Fruit fly (Drosophila melanogaster) whole organism, adult: Measurements from ENCODE around the gene CG4364.
A peak's percentile ranks its signal among the peaks of the same experiment; 100 is the strongest.

Source experiments
- CG11617 ChIP-seq: fragments of 200-800 bp; sonication (Bioruptor generic); optimal IDR thresholded peaks from 2 replicates; lab custom pipeline; 2017; ENCODE audit warnings: mild to moderate bottlenecking, missing biosample characterization, missing genetic modification reagents, missing genetic modification characterization
- CG12768 ChIP-seq: fragments of 200-800 bp; sonication (Bioruptor generic); optimal IDR thresholded peaks from 2 replicates; lab custom pipeline; 2017; ENCODE audit warnings: missing biosample characterization, missing genetic modification characterization, mild to moderate bottlenecking, moderate library complexity, missing genetic modification reagents
- CG14711 ChIP-seq: fragments of 200-800 bp; sonication (Bioruptor generic); optimal IDR thresholded peaks from 2 replicates; lab custom pipeline; 2018; ENCODE audit warnings: missing biosample characterization, mild to moderate bottlenecking, missing genetic modification characterization, moderate library complexity
- CG1620 ChIP-seq: fragments of 200-800 bp; sonication (Bioruptor generic); optimal IDR thresholded peaks from 2 replicates; lab custom pipeline; 2016; ENCODE audit warnings: missing biosample characterization, missing genetic modification characterization
- CG33017 ChIP-seq: fragments of 200-800 bp; sonication (Bioruptor generic); optimal IDR thresholded peaks from 2 replicates; lab custom pipeline; 2018; ENCODE audit warnings: missing biosample characterization, mild to moderate bottlenecking, missing genetic modification characterization, moderate library complexity
- CG5204 ChIP-seq: fragments of 200-800 bp; sonication (Bioruptor generic); optimal IDR thresholded peaks from 2 replicates; lab custom pipeline; 2016; ENCODE audit warnings: missing biosample characterization, missing genetic modification characterization
- CG7045 ChIP-seq: fragments of 200-800 bp; sonication (Bioruptor generic); optimal IDR thresholded peaks from 2 replicates; lab custom pipeline; 2017; ENCODE audit warnings: missing biosample characterization, mild to moderate bottlenecking, missing genetic modification characterization
- CG7101 ChIP-seq: fragments of 200-800 bp; sonication (Bioruptor generic); optimal IDR thresholded peaks from 2 replicates; lab custom pipeline; 2018; ENCODE audit warnings: missing biosample characterization, mild to moderate bottlenecking, missing genetic modification characterization, moderate library complexity
- Clk ChIP-seq: fragments of 200-800 bp; sonication (Bioruptor generic); optimal IDR thresholded peaks from 2 replicates; lab custom pipeline; 2017; ENCODE audit warnings: missing biosample characterization, missing genetic modification characterization
- Crg-1 ChIP-seq: fragments of 200-800 bp; sonication (Bioruptor generic); optimal IDR thresholded peaks from 2 replicates; lab custom pipeline; 2016; ENCODE audit warnings: missing biosample characterization, missing genetic modification characterization
- Hr96 ChIP-seq: fragments of 200-800 bp; sonication (Bioruptor generic); optimal IDR thresholded peaks from 2 replicates; lab custom pipeline; 2016; ENCODE audit warnings: missing biosample characterization, missing genetic modification characterization
- Mnt ChIP-seq: fragments of 200-800 bp; sonication (Bioruptor generic); optimal IDR thresholded peaks from 2 replicates; lab custom pipeline; 2016; ENCODE audit warnings: missing biosample characterization, mild to moderate bottlenecking, missing genetic modification characterization
- bab1 ChIP-seq: fragments of 200-800 bp; sonication (Bioruptor generic); optimal IDR thresholded peaks from 3 replicates; lab custom pipeline; 2019; ENCODE audit warnings: missing biosample characterization, mild to moderate bottlenecking, missing genetic modification characterization, moderate library complexity
- cic ChIP-seq: fragments of 200-800 bp; sonication (Bioruptor generic); optimal IDR thresholded peaks from 2 replicates; lab custom pipeline; 2017; ENCODE audit warnings: missing biosample characterization, mild to moderate bottlenecking, missing genetic modification characterization, moderate library complexity
- cnc ChIP-seq, 2 experiments: fragments of >200 bp; optimal IDR thresholded peaks; 2 replicates each; lab custom pipeline; 2017
- kay ChIP-seq: fragments of 200-800 bp; sonication (Bioruptor generic); peaks from one replicate; lab custom pipeline; 2016; ENCODE audit warnings: missing biosample characterization, missing genetic modification characterization, borderline replicate concordance
- ovo ChIP-seq: fragments of 200-800 bp; sonication (Bioruptor generic); optimal IDR thresholded peaks from 2 replicates; lab custom pipeline; 2016; ENCODE audit warnings: missing biosample characterization, missing genetic modification characterization
- pad ChIP-seq: fragments of 200-800 bp; sonication (Bioruptor generic); optimal IDR thresholded peaks from 3 replicates; lab custom pipeline; 2017; ENCODE audit warnings: missing biosample characterization, missing genetic modification characterization, mild to moderate bottlenecking, moderate library complexity, missing genetic modification reagents
- tj ChIP-seq: fragments of 200-800 bp; sonication (Bioruptor generic); optimal IDR thresholded peaks from 3 replicates; lab custom pipeline; 2017; ENCODE audit warnings: missing biosample characterization, mild to moderate bottlenecking, missing genetic modification characterization, moderate library complexity
- toe ChIP-seq: fragments of 200-800 bp; sonication (Bioruptor generic); optimal IDR thresholded peaks from 2 replicates; lab custom pipeline; 2016; ENCODE audit warnings: missing biosample characterization, missing genetic modification characterization

The CG4364 gene

DNA sequence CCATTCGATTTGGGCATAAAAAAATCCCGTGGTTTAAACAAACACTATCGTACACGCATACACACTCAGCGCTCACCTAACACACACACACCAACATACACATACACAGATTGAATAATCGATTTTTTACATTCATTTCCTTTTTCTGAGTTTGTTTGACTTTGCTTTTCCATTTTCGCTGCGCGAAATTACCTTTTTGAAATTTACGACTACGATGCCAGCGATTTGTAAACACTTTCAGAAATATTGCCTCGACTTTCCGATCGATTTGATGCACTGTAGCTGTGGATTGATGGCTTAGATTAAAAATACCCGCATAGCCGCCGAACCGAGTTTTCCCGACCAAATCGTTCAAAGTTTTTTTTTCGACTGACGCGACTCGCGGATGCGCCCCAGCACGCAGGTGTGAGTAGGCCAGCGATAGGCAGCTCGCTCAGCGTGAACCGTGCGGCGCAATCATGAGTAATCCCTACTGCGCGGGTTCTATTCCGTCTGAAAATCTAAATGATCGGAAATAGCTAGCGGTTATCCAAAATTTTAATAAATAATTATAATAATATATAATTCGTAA, 12.1 kb downstream of the CG4364 start, which contains the start of gene Pka-C1:
Gene Pka-C1, minus strand, starts transcription at position 375 of the 571 bp plus-strand sequence.
- TF ChIP-seq CG14711 (tag; lab: Kevin White, UChicago) (peak; percentile 25), CG11617 (GFP tag; lab: Kevin White, UChicago) (no peak), CG33017 (peak; percentile 16), Hr96 (no peak), Clk (no peak), pad (GFP tag; lab: Kevin White, UChicago) (no peak), CG1620 (GFP tag; lab: Kevin White, UChicago) (peak; percentile 8), Mnt (no peak), toe (GFP tag; lab: Kevin White, UChicago) (no peak), tj (GFP tag; lab: Kevin White, UChicago) (no peak), Crg-1 (GFP tag; lab: Kevin White, UChicago) (no peak), CG7101 (tag; lab: Kevin White, UChicago) (peak; percentile 43), CG7045 (GFP tag; lab: Kevin White, UChicago) (no peak), CG12768 (GFP tag; lab: Kevin White, UChicago) (peak; percentile 59), cic (GFP tag; lab: Kevin White, UChicago) (no peak), ovo (GFP tag; lab: Kevin White, UChicago) (peak; percentile 38), kay (GFP tag; lab: Kevin White, UChicago) (no peak)

DNA sequence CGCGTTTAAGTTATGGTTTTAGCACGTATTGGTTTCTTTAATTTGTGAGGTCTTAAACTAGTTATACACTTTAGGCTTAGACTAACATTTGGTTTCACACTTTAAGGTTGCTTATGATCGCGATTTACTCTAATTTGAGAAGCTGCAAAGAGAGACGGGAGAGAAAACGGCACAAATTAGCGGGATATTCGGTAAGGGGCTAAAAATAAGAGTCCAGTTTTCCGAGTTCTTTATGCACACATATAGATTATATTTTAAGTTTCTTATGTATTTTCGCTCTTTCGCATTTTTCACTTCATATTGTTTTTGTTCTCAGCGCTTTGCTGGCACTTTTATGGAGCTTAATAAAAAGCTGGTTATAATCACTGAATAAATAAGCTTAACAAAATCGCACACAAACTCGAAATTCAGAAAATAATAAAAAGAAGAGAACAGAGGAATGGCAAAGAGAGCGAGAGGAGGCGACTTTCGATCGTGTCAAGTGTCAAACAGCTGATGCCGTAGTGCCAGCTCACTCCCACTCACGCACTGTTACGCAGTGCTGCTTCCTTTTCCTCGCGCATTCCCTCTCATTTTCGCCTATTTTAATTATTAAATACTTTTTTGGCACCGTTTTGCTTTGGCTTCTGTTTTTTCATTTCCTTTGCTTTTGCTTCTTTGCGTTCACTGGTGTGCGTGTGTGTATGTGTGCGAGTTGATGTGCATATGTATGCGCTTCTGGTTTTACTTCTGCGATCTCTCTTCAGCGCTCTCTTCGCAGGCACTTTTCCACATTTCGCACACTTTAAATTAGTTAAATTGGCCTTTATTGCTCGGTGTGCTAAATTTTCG, 12.8 kb downstream of the CG4364 start:
- TF ChIP-seq Mnt (no peak), kay (GFP tag; lab: Kevin White, UChicago) (no peak), CG33017 (peak; percentile 14), CG5204 (GFP tag; lab: Kevin White, UChicago) (no peak), toe (GFP tag; lab: Kevin White, UChicago) (no peak), pad (GFP tag; lab: Kevin White, UChicago) (peak; percentile 77), CG7101 (tag; lab: Kevin White, UChicago) (no peak), Hr96 (peak; percentile 31), cnc (optimal IDR thresholded peaks at IDR 0.05; lab: Kevin White, UChicago) (no peak), cic (GFP tag; lab: Kevin White, UChicago) (peak; percentile 32), Clk (no peak), CG7045 (GFP tag; lab: Kevin White, UChicago) (no peak), CG12768 (GFP tag; lab: Kevin White, UChicago) (no peak), tj (GFP tag; lab: Kevin White, UChicago) (peak; percentile 56), Crg-1 (GFP tag; lab: Kevin White, UChicago) (no peak), CG11617 (GFP tag; lab: Kevin White, UChicago) (no peak), bab1 (GFP tag; lab: Kevin White, UChicago) (no peak)

DNA sequence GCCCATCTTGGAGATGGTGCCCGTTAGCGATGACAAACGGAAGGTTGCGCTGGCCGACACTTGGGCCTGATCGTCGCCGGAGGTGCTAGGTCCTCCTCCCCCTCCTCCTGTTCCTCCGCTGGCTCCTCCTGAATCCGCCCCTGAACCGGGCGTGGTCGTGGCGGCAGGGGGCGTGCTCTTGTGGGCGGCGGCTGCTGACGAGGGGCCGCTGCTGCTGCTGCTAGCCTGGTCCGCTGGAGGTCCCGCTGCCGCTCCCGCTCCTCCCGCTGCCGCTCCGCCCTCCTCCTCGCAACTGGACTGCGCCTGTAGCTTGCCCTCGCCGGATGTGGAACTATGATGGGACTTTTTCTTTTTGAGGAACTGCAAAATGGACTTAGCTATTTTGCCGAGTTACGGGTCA, 13.5 kb downstream of the CG4364 start:
- TF ChIP-seq CG33017 (no peak), cic (GFP tag; lab: Kevin White, UChicago) (no peak), bab1 (GFP tag; lab: Kevin White, UChicago) (no peak), Clk (no peak), tj (GFP tag; lab: Kevin White, UChicago) (no peak), cnc (optimal IDR thresholded peaks at IDR 0.05; lab: Kevin White, UChicago) (no peak), Crg-1 (GFP tag; lab: Kevin White, UChicago) (no peak), CG1620 (GFP tag; lab: Kevin White, UChicago) (no peak), CG11617 (GFP tag; lab: Kevin White, UChicago) (no peak), CG5204 (GFP tag; lab: Kevin White, UChicago) (no peak), kay (GFP tag; lab: Kevin White, UChicago) (no peak), Hr96 (no peak), CG12768 (GFP tag; lab: Kevin White, UChicago) (no peak), CG7101 (tag; lab: Kevin White, UChicago) (no peak), toe (GFP tag; lab: Kevin White, UChicago) (no peak), pad (GFP tag; lab: Kevin White, UChicago) (no peak)

DNA sequence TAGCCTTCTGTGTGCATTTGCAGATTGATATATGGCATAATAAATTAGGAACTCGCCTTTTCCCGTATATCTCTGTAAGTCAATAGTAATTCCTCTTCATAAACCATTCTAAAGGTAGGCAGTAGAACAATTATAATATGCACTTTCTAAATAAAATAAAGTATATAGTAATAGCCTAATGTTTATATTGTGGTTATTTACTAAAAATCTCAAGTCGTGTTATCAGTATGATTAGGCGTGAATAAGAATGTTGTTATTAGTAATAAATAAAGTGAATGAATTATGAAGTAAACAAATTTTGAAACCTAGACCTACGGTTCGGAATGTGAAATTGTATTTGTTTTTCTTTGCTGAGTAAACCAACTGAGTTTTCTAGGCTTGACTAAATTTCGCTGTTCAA, 15.3 kb downstream of the CG4364 start:
- TF ChIP-seq tj (GFP tag; lab: Kevin White, UChicago) (no peak), CG7045 (GFP tag; lab: Kevin White, UChicago) (no peak), CG11617 (GFP tag; lab: Kevin White, UChicago) (no peak), bab1 (GFP tag; lab: Kevin White, UChicago) (no peak), ovo (GFP tag; lab: Kevin White, UChicago) (no peak), Crg-1 (GFP tag; lab: Kevin White, UChicago) (no peak)

DNA sequence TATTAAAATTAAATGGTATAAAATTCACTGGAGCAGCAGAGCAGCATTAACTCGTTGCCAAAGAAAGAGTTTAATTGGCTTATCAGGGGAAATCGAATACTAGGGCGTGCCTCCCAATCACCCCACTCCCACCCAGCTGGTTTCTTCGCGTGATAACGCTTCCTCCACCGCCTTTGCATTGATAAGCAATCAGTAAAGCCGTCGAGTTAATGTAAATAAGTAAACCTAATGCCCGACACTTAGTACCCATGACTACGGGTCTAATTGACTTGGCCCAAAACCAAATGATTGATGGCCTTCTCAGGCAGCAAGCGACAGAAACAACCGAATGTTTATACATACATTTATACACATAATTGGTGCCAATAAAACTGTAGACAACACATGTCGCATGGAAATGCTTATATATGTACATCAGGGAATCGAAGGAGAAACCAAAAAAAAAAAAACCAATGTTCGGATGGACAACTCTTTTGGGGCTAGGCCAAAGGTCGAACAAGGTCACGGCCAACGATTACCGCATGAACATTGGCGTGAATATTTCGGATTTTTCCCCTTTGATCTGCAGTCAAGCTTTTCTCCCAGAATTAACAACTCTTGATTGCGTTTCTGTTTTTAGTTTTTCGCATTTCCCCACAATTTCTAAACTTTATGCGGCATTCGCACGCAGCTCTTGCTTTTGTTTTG, 17.0 kb downstream of the CG4364 start:
- TF ChIP-seq CG7045 (GFP tag; lab: Kevin White, UChicago) (no peak), CG12768 (GFP tag; lab: Kevin White, UChicago) (peak; percentile 43), Mnt (peak; percentile 46), ovo (GFP tag; lab: Kevin White, UChicago) (no peak), cic (GFP tag; lab: Kevin White, UChicago) (peak; percentile 76)
